Worm (Caenorhabditis elegans) whole organism, early embryonic: ENCODE measurements around the gene F15E6.3.

ENCODE experiments used
- ama-1 ChIP-seq: fragments of 150-350 bp; optimal IDR thresholded peaks from 2 replicates; lab custom pipeline; 2014
- flt-1 ChIP-seq: fragments of 200-800 bp; sonication (Bioruptor generic); IDR thresholded peaks from 2 replicates; pipeline ENCODE4 v1.3.6; 2022; ENCODE audit warnings: missing genetic modification characterization, missing compliant biosample characterization
- tbx-37 ChIP-seq: fragments of 200-800 bp; sonication (Bioruptor generic); conservative IDR thresholded peaks from 2 replicates; pipeline ENCODE4 v1.3.6; 2022; ENCODE audit warnings: missing genetic modification reagents, missing genetic modification characterization, missing compliant biosample characterization

- TF ChIP-seq ama-1, result no peak
- no peak for TF ChIP-seq tbx-37
- TF ChIP-seq flt-1, result no peak
Measured at ce11 chrIV:4247770-4248169, 46.9 kb upstream of the F15E6.3 start, which contains the start of gene ama-1.
